Worm (Caenorhabditis elegans) whole organism, L1 larva: ENCODE measurements around the gene xbp-1.

ENCODE experiments used
- C16A3.4 ChIP-seq: fragments of 150-350 bp; optimal IDR thresholded peaks from 2 replicates; lab custom pipeline; 2014; ENCODE audit warnings: missing biosample characterization, missing genetic modification characterization
- F16B12.6 ChIP-seq: fragments of 150-350 bp; optimal IDR thresholded peaks from 2 replicates; lab custom pipeline; 2014; ENCODE audit warnings: missing biosample characterization, missing genetic modification characterization
- Y116A8C.19 ChIP-seq: sonication (generic microtip); optimal IDR thresholded peaks from 2 replicates; lab custom pipeline; 2016; ENCODE audit warnings: missing compliant biosample characterization, missing genetic modification characterization, borderline replicate concordance
- aha-1 ChIP-seq: fragments of 150-350 bp; optimal IDR thresholded peaks from 2 replicates; lab custom pipeline; 2014; ENCODE audit warnings: missing biosample characterization, missing genetic modification characterization
- aly-2 ChIP-seq: fragments of 150-350 bp; optimal IDR thresholded peaks from 2 replicates; lab custom pipeline; 2014; ENCODE audit warnings: missing biosample characterization, missing genetic modification characterization
- ama-1 ChIP-seq: fragments of 150-350 bp; optimal IDR thresholded peaks from 2 replicates; lab custom pipeline; 2014
- blmp-1 ChIP-seq: fragments of 150-350 bp; optimal IDR thresholded peaks from 2 replicates; lab custom pipeline; 2014; ENCODE audit warnings: missing biosample characterization, missing genetic modification characterization
- ceh-63 ChIP-seq: fragments of 200-800 bp; sonication (Bioruptor generic); optimal IDR thresholded peaks from 2 replicates; lab custom pipeline; 2018; ENCODE audit warnings: mild to moderate bottlenecking, missing genetic modification characterization, missing compliant biosample characterization
- ceh-8 ChIP-seq: fragments of 200-800 bp; sonication (Bioruptor generic); optimal IDR thresholded peaks from 2 replicates; lab custom pipeline; 2018; ENCODE audit warnings: mild to moderate bottlenecking, missing genetic modification characterization, moderate library complexity, missing compliant biosample characterization
- dpl-1 ChIP-seq, 3 experiments: fragments of 150-350 bp in 2 of 3; sonication (generic microtip) in 1 of 3; optimal IDR thresholded peaks; 2 replicates each; lab custom pipeline; 2014 to 2017; ENCODE audit warnings: missing biosample characterization in 3 of 3, missing genetic modification characterization in 3 of 3, missing genetic modification reagents in 3 of 3
- dsc-1 ChIP-seq: sonication (generic microtip); optimal IDR thresholded peaks from 2 replicates; lab custom pipeline; 2016; ENCODE audit warnings: mild to moderate bottlenecking, missing genetic modification characterization, missing compliant biosample characterization
- efl-1 ChIP-seq, 4 experiments: fragments of 150-350 bp; optimal IDR thresholded peaks in 3 of 4; peaks in 1 of 4; 1 replicate in 1 of 4; 2 replicates in 3 of 4; lab custom pipeline; 2014; ENCODE audit warnings: missing biosample characterization in 2 of 4, missing genetic modification characterization in 2 of 4, missing genetic modification reagents in 2 of 4
- efl-3 ChIP-seq: fragments of 200-800 bp; sonication (Bioruptor generic); optimal IDR thresholded peaks from 2 replicates; lab custom pipeline; 2018; ENCODE audit warnings: mild to moderate bottlenecking, missing genetic modification characterization, missing compliant biosample characterization
- egl-13 ChIP-seq: sonication (generic microtip); optimal IDR thresholded peaks from 2 replicates; lab custom pipeline; 2016; ENCODE audit warnings: missing genotype, missing genetic modification reagents, missing genetic modification characterization, missing compliant biosample characterization
- fkh-10 ChIP-seq: sonication (generic microtip); optimal IDR thresholded peaks from 2 replicates; lab custom pipeline; 2017; ENCODE audit warnings: missing biosample characterization, missing genetic modification reagents, missing genetic modification characterization
- fkh-8 ChIP-seq: sonication (generic microtip); optimal IDR thresholded peaks from 2 replicates; lab custom pipeline; 2016; ENCODE audit warnings: mild to moderate bottlenecking, missing genetic modification characterization, missing compliant biosample characterization
- grh-1 ChIP-seq: fragments of 200-800 bp; sonication (Bioruptor generic); IDR thresholded peaks from 2 replicates; pipeline ENCODE4 v1.3.6; 2022; ENCODE audit warnings: missing genetic modification reagents, missing genetic modification characterization, missing compliant biosample characterization
- hlh-17 ChIP-seq: fragments of 200-800 bp; sonication (Bioruptor generic); optimal IDR thresholded peaks from 2 replicates; lab custom pipeline; 2018; ENCODE audit warnings: missing genetic modification characterization, mild to moderate bottlenecking, missing compliant biosample characterization, moderate library complexity, borderline replicate concordance
- irx-1 ChIP-seq: sonication (generic microtip); optimal IDR thresholded peaks from 2 replicates; lab custom pipeline; 2016; ENCODE audit warnings: missing genetic modification characterization, missing compliant biosample characterization
- isw-1 ChIP-seq: fragments of 200-800 bp; sonication (Bioruptor generic); IDR thresholded peaks from 2 replicates; pipeline ENCODE4 v1.3.6; 2022; ENCODE audit warnings: missing genetic modification characterization, missing compliant biosample characterization
- lin-13 ChIP-seq: fragments of 150-350 bp; optimal IDR thresholded peaks from 2 replicates; lab custom pipeline; 2014; ENCODE audit warnings: missing biosample characterization, missing genetic modification reagents, missing genetic modification characterization
- lin-15B ChIP-seq: fragments of 150-350 bp; sonication (generic microtip); optimal IDR thresholded peaks from 3 replicates; lab custom pipeline; 2014; ENCODE audit warnings: missing biosample characterization, missing genetic modification characterization
- lin-35 ChIP-seq, 2 experiments: fragments of 150-350 bp; optimal IDR thresholded peaks; 2 replicates each; lab custom pipeline; 2014; ENCODE audit warnings: missing biosample characterization in 2 of 2, missing genetic modification characterization in 2 of 2, missing genetic modification reagents in 2 of 2
- lin-39 ChIP-seq: fragments of 150-350 bp; optimal IDR thresholded peaks from 2 replicates; lab custom pipeline; 2014; ENCODE audit warnings: missing biosample characterization, missing genetic modification reagents, missing genetic modification characterization
- lsy-2 ChIP-seq, 2 experiments: fragments of 150-350 bp; optimal IDR thresholded peaks; 2 replicates each; lab custom pipeline; 2014; ENCODE audit warnings: missing biosample characterization in 2 of 2, missing genetic modification characterization in 2 of 2
- mdl-1 ChIP-seq, 2 experiments: fragments of 150-350 bp; optimal IDR thresholded peaks; 2 replicates each; lab custom pipeline; 2014 to 2017; ENCODE audit warnings: missing biosample characterization in 2 of 2, missing genetic modification characterization in 2 of 2, inconsistent platforms in 1 of 2
- mef-2 ChIP-seq: fragments of 150-350 bp; optimal IDR thresholded peaks from 2 replicates; lab custom pipeline; 2014; ENCODE audit warnings: missing biosample characterization, missing genetic modification characterization
- mep-1 ChIP-seq: fragments of 150-350 bp; optimal IDR thresholded peaks from 2 replicates; lab custom pipeline; 2014; ENCODE audit warnings: missing biosample characterization, missing genetic modification characterization
- nhr-20 ChIP-seq: sonication (generic microtip); optimal IDR thresholded peaks from 2 replicates; lab custom pipeline; 2016; ENCODE audit warnings: mild to moderate bottlenecking, missing genetic modification characterization, missing compliant biosample characterization
- nhr-28 ChIP-seq: fragments of 150-350 bp; optimal IDR thresholded peaks from 2 replicates; lab custom pipeline; 2014; ENCODE audit warnings: missing biosample characterization, missing genetic modification characterization
- nhr-47 ChIP-seq: sonication (generic microtip); optimal IDR thresholded peaks from 2 replicates; lab custom pipeline; 2016; ENCODE audit warnings: mild to moderate bottlenecking, missing genetic modification characterization, moderate library complexity, missing compliant biosample characterization
- nhr-71 ChIP-seq: sonication (generic microtip); optimal IDR thresholded peaks from 2 replicates; lab custom pipeline; 2016; ENCODE audit warnings: mild to moderate bottlenecking, missing genetic modification characterization, moderate library complexity, missing compliant biosample characterization
- nhr-76 ChIP-seq: sonication (generic microtip); optimal IDR thresholded peaks from 2 replicates; lab custom pipeline; 2017; ENCODE audit warnings: missing biosample characterization, missing genetic modification characterization
- nhr-85 ChIP-seq: sonication (generic microtip); peaks from one replicate; lab custom pipeline; 2016; ENCODE audit warnings: missing genetic modification characterization, inconsistent platforms, missing compliant biosample characterization
- nhr-90 ChIP-seq: sonication (generic microtip); optimal IDR thresholded peaks from 2 replicates; lab custom pipeline; 2016; ENCODE audit warnings: mild to moderate bottlenecking, missing genetic modification characterization, missing compliant biosample characterization; ENCODE audit not compliant: poor library complexity
- pag-3 ChIP-seq: sonication (generic microtip); optimal IDR thresholded peaks from 2 replicates; lab custom pipeline; 2017; ENCODE audit warnings: missing genetic modification characterization, mild to moderate bottlenecking, missing compliant biosample characterization, antibody characterized with exemption, borderline replicate concordance; ENCODE audit not compliant: insufficient read depth
- pax-3 ChIP-seq: fragments of 200-800 bp; sonication (Bioruptor generic); optimal IDR thresholded peaks from 2 replicates; lab custom pipeline; 2018; ENCODE audit warnings: mild to moderate bottlenecking, missing genetic modification characterization, moderate library complexity, missing compliant biosample characterization
- pqm-1 ChIP-seq: sonication (generic microtip); optimal IDR thresholded peaks from 3 replicates; lab custom pipeline; 2017; ENCODE audit warnings: missing biosample characterization, missing genetic modification characterization
- skn-1 ChIP-seq: fragments of 150-350 bp; optimal IDR thresholded peaks from 2 replicates; lab custom pipeline; 2014; ENCODE audit warnings: missing biosample characterization, missing genetic modification characterization
- snpc-4 ChIP-seq: fragments of 150-350 bp; optimal IDR thresholded peaks from 2 replicates; lab custom pipeline; 2014; ENCODE audit warnings: missing biosample characterization, missing genetic modification characterization
- snu-23 ChIP-seq: sonication (generic microtip); optimal IDR thresholded peaks from 2 replicates; lab custom pipeline; 2016; ENCODE audit warnings: missing genetic modification characterization, missing compliant biosample characterization
- sup-37 ChIP-seq: fragments of 200-800 bp; sonication (Bioruptor generic); optimal IDR thresholded peaks from 2 replicates; lab custom pipeline; 2018; ENCODE audit warnings: mild to moderate bottlenecking, missing genetic modification characterization, missing compliant biosample characterization
- swsn-7 ChIP-seq: sonication (generic microtip); optimal IDR thresholded peaks from 2 replicates; lab custom pipeline; 2016; ENCODE audit warnings: missing genetic modification characterization, missing compliant biosample characterization
- tbx-2 ChIP-seq: sonication (generic microtip); optimal IDR thresholded peaks from 2 replicates; lab custom pipeline; 2016; ENCODE audit warnings: missing genetic modification characterization, missing compliant biosample characterization
- tlp-1 ChIP-seq: fragments of 150-350 bp; optimal IDR thresholded peaks from 2 replicates; lab custom pipeline; 2014; ENCODE audit warnings: missing biosample characterization, missing genetic modification characterization
- unc-130 ChIP-seq: fragments of 150-350 bp; optimal IDR thresholded peaks from 2 replicates; lab custom pipeline; 2017; ENCODE audit warnings: missing biosample characterization, missing genetic modification characterization, inconsistent platforms
- unc-62 ChIP-seq: fragments of 150-350 bp; optimal IDR thresholded peaks from 2 replicates; lab custom pipeline; 2014; ENCODE audit warnings: missing biosample characterization, missing genetic modification reagents, missing genetic modification characterization
- unc-86 ChIP-seq: sonication (generic microtip); optimal IDR thresholded peaks from 2 replicates; lab custom pipeline; 2016; ENCODE audit warnings: missing genetic modification characterization, missing compliant biosample characterization
- unc-98 ChIP-seq: fragments of 200-800 bp; sonication (Bioruptor generic); IDR thresholded peaks from 2 replicates; pipeline ENCODE4 v1.3.6; 2022; ENCODE audit warnings: missing genetic modification characterization, missing compliant biosample characterization
- vab-15 ChIP-seq: sonication (generic microtip); optimal IDR thresholded peaks from 2 replicates; lab custom pipeline; 2017; ENCODE audit warnings: missing genotype, mild to moderate bottlenecking, missing genetic modification characterization, missing compliant biosample characterization
- xbp-1 ChIP-seq: sonication (generic microtip); optimal IDR thresholded peaks from 2 replicates; lab custom pipeline; 2016; ENCODE audit warnings: missing genetic modification characterization, missing compliant biosample characterization
- zip-4 ChIP-seq: fragments of 200-800 bp; sonication (Bioruptor generic); optimal IDR thresholded peaks from 2 replicates; lab custom pipeline; 2018; ENCODE audit warnings: mild to moderate bottlenecking, missing genetic modification characterization, moderate library complexity, missing compliant biosample characterization

The xbp-1 gene

ce11 chrIII:4193659-4194103 is at the start of gene xbp-1:
Gene xbp-1 (plus strand): TSS chrIII:4193809.
- TF ChIP-seq nhr-47, result peak; percentile 88
- no peak for TF ChIP-seq pag-3 (tag; lab: Kevin White, UChicago)
- no peak for TF ChIP-seq xbp-1 (tag; lab: Kevin White, UChicago)
- TF ChIP-seq nhr-85 (tag; lab: Kevin White, UChicago), result peak; percentile 73
- peak; percentile 68 for TF ChIP-seq lin-15B (tag; lab: Kevin White, UChicago)
- TF ChIP-seq aha-1, result no peak
- no peak for TF ChIP-seq efl-3 (GFP tag; lab: Kevin White, UChicago)
- TF ChIP-seq mep-1 (tag; lab: Kevin White, UChicago), result peak; percentile 91
- peak; percentile 54 for TF ChIP-seq dsc-1 (tag; lab: Kevin White, UChicago)
- peak; percentile 80 to 87 for TF ChIP-seq lin-35 (GFP tag; optimal IDR thresholded peaks at IDR 0.05; lab: Kevin White, UChicago)
- peak; percentile 90 for TF ChIP-seq fkh-10 (GFP tag; lab: Kevin White, UChicago)
- no peak for TF ChIP-seq nhr-28 (tag; lab: Kevin White, UChicago)
- TF ChIP-seq sup-37, result peak; percentile 49
- TF ChIP-seq Y116A8C.19 (tag; lab: Kevin White, UChicago), result no peak
- peak; percentile 95 for TF ChIP-seq skn-1 (tag; lab: Kevin White, UChicago)
- TF ChIP-seq unc-86 (tag; lab: Kevin White, UChicago), result peak; percentile 64
- TF ChIP-seq snu-23 (GFP tag; lab: Kevin White, UChicago), result peak; percentile 93
- TF ChIP-seq C16A3.4 (tag; lab: Kevin White, UChicago), result peak; percentile 79
- TF ChIP-seq lin-39, result no peak
- TF ChIP-seq ceh-63, result no peak
- TF ChIP-seq F16B12.6 (tag; lab: Kevin White, UChicago), result peak; percentile 44
- no peak for TF ChIP-seq hlh-17 (GFP tag; lab: Kevin White, UChicago)
- TF ChIP-seq nhr-20, result peak; percentile 84
- TF ChIP-seq snpc-4 (tag; lab: Kevin White, UChicago), result peak; percentile 69
- TF ChIP-seq blmp-1 (tag; lab: Kevin White, UChicago), result peak; percentile 82
- peak; percentile 45 for TF ChIP-seq ama-1 (lab: Kevin White, UChicago)
- TF ChIP-seq efl-1 (optimal IDR thresholded peaks at IDR 0.05; lab: Kevin White, UChicago), result peak; percentile 76 to 86
- TF ChIP-seq efl-1 (GFP tag; optimal IDR thresholded peaks at IDR 0.05 in 1 of 2; lab: Kevin White, UChicago), result peak; percentile 67 to 95
- TF ChIP-seq swsn-7 (tag; lab: Kevin White, UChicago), result peak; percentile 78
- no peak for TF ChIP-seq tlp-1 (tag; lab: Kevin White, UChicago)
- TF ChIP-seq nhr-76 (tag; lab: Kevin White, UChicago), result no peak
- peak; percentile 45 for TF ChIP-seq aly-2 (tag; lab: Kevin White, UChicago)
- peak; percentile 79 for TF ChIP-seq pqm-1 (tag; lab: Kevin White, UChicago)
- TF ChIP-seq unc-98 (GFP tag; lab: Robert Waterston, UW), result 0 out of 2 replicates have a peak, but pooled peaks have one; percentile 31
- no peak for TF ChIP-seq grh-1
- no peak for TF ChIP-seq unc-130 (tag; lab: Kevin White, UChicago)
- TF ChIP-seq tbx-2 (tag; lab: Kevin White, UChicago), result peak; percentile 86
- peak; percentile 85 for TF ChIP-seq pax-3 (tag; lab: Kevin White, UChicago)
- peak; percentile 79 for TF ChIP-seq isw-1 (GFP tag; lab: Robert Waterston, UW)
- peak; percentile 83 for TF ChIP-seq lin-13
- peak; percentile 13 for TF ChIP-seq vab-15 (tag; lab: Kevin White, UChicago)
- TF ChIP-seq mef-2 (tag; lab: Kevin White, UChicago), result no peak
- TF ChIP-seq zip-4 (GFP tag; lab: Kevin White, UChicago), result peak; percentile 99
- peak; percentile 64 to 73 (median 67) for TF ChIP-seq dpl-1 (GFP tag; optimal IDR thresholded peaks at IDR 0.05; lab: Kevin White, UChicago)
- peak in 1 of 2 experiments; percentile 92 for TF ChIP-seq mdl-1 (tag; optimal IDR thresholded peaks at IDR 0.05; lab: Kevin White, UChicago)
- TF ChIP-seq lsy-2 (tag; optimal IDR thresholded peaks at IDR 0.05; lab: Kevin White, UChicago), result peak; percentile 80 to 93
- TF ChIP-seq egl-13 (tag; lab: Kevin White, UChicago), result peak; percentile 68
- peak; percentile 4 for TF ChIP-seq unc-62 (GFP tag; lab: Kevin White, UChicago)
- TF ChIP-seq fkh-8, result peak; percentile 97
- TF ChIP-seq nhr-71, result peak; percentile 95
- peak; percentile 30 for TF ChIP-seq ceh-8 (GFP tag; lab: Kevin White, UChicago)
- peak; percentile 45 for TF ChIP-seq irx-1 (tag; lab: Kevin White, UChicago)
- peak; percentile 80 for TF ChIP-seq nhr-90 (tag; lab: Kevin White, UChicago)
